Fruit fly (Drosophila melanogaster) whole organism, embryonic: ENCODE data around the gene mRpL28.

Experiments used
- ATbp ChIP-seq: fragments of 200-800 bp; sonication (Bioruptor generic); optimal IDR thresholded peaks from 2 replicates; lab custom pipeline; 2017; ENCODE audit warnings: missing biosample characterization, mild to moderate bottlenecking, missing genetic modification characterization, missing genetic modification reagents
- Aef1 ChIP-seq: fragments of 200-800 bp; sonication (Bioruptor generic); IDR thresholded peaks from 3 replicates; pipeline ENCODE4 v1.3.6; 2022; ENCODE audit warnings: missing biosample characterization, missing genetic modification characterization
- Bgb ChIP-seq: fragments of 200-800 bp; sonication (Bioruptor generic); IDR thresholded peaks from 2 replicates; pipeline ENCODE4 v1.3.6; 2022; ENCODE audit warnings: missing biosample characterization, missing genetic modification characterization; ENCODE audit not compliant: partially characterized antibody
- CG1024 ChIP-seq: fragments of 200-800 bp; sonication (Bioruptor generic); IDR thresholded peaks from 2 replicates; pipeline ENCODE4 v1.3.6; 2022; ENCODE audit warnings: missing biosample characterization, missing genetic modification characterization
- CG10654 ChIP-seq: fragments of 200-800 bp; sonication (Bioruptor generic); optimal IDR thresholded peaks from 2 replicates; lab custom pipeline; 2016; ENCODE audit warnings: missing biosample characterization, missing genetic modification characterization
- CG11723 ChIP-seq: fragments of 200-800 bp; sonication (Bioruptor generic); optimal IDR thresholded peaks from 2 replicates; lab custom pipeline; 2017; ENCODE audit warnings: missing biosample characterization, mild to moderate bottlenecking, missing genetic modification characterization
- CG12155 ChIP-seq: fragments of 200-800 bp; sonication (Bioruptor generic); optimal IDR thresholded peaks from 3 replicates; lab custom pipeline; 2016; ENCODE audit warnings: missing biosample characterization, missing genetic modification characterization
- CG12391 ChIP-seq: fragments of 200-800 bp; sonication (Bioruptor generic); optimal IDR thresholded peaks from 3 replicates; lab custom pipeline; 2018; ENCODE audit warnings: missing biosample characterization, mild to moderate bottlenecking, missing genetic modification characterization, moderate library complexity
- CG14050 ChIP-seq: fragments of 200-800 bp; sonication (Bioruptor generic); IDR thresholded peaks from 3 replicates; pipeline ENCODE4 v1.3.6; 2022; ENCODE audit warnings: missing biosample characterization, missing genetic modification characterization
- CG14965 ChIP-seq: fragments of 200-800 bp; sonication (Bioruptor generic); optimal IDR thresholded peaks from 2 replicates; lab custom pipeline; 2016; ENCODE audit warnings: missing biosample characterization, missing genetic modification characterization, borderline replicate concordance
- CG15514 ChIP-seq: fragments of 200-800 bp; sonication (Bioruptor generic); optimal IDR thresholded peaks from 3 replicates; lab custom pipeline; 2017; ENCODE audit warnings: missing biosample characterization, missing genetic modification characterization, mild to moderate bottlenecking, moderate library complexity, missing genetic modification reagents
- CG1602 ChIP-seq: fragments of 200-800 bp; sonication (Bioruptor generic); optimal IDR thresholded peaks from 3 replicates; lab custom pipeline; 2016; ENCODE audit warnings: missing biosample characterization, missing genetic modification characterization
- CG17361 ChIP-seq: fragments of 200-800 bp; sonication (Bioruptor generic); IDR thresholded peaks from 3 replicates; pipeline ENCODE4 v1.3.6; 2022; ENCODE audit warnings: missing biosample characterization, missing genetic modification characterization
- CG1792 ChIP-seq: fragments of 200-800 bp; sonication (Bioruptor generic); optimal IDR thresholded peaks from 2 replicates; lab custom pipeline; 2016; ENCODE audit warnings: missing biosample characterization, missing genetic modification characterization
- CG2120 ChIP-seq: fragments of 200-800 bp; sonication (Bioruptor generic); optimal IDR thresholded peaks from 3 replicates; lab custom pipeline; 2016; ENCODE audit warnings: missing biosample characterization, missing genetic modification characterization
- CG2129 ChIP-seq: fragments of 200-800 bp; sonication (Bioruptor generic); IDR thresholded peaks from 2 replicates; pipeline ENCODE4 v1.3.6; 2022; ENCODE audit warnings: missing biosample characterization, missing genetic modification characterization; ENCODE audit not compliant: partially characterized antibody
- CG4820 ChIP-seq: fragments of 200-800 bp; sonication (Bioruptor generic); optimal IDR thresholded peaks from 3 replicates; lab custom pipeline; 2016; ENCODE audit warnings: missing biosample characterization, missing genetic modification characterization
- CG6683 ChIP-seq: fragments of 200-800 bp; sonication (Bioruptor generic); optimal IDR thresholded peaks from 2 replicates; lab custom pipeline; 2017; ENCODE audit warnings: missing biosample characterization, mild to moderate bottlenecking, missing genetic modification characterization, missing genetic modification reagents
- CG7357 ChIP-seq: fragments of 200-800 bp; sonication (Bioruptor generic); IDR thresholded peaks from 3 replicates; pipeline ENCODE4 v1.3.6; 2022; ENCODE audit warnings: missing biosample characterization, missing genetic modification characterization
- CG7786 ChIP-seq: fragments of 200-800 bp; sonication (Bioruptor generic); optimal IDR thresholded peaks from 2 replicates; lab custom pipeline; 2016; ENCODE audit warnings: missing biosample characterization, missing genetic modification characterization
- CG7839 ChIP-seq: fragments of 200-800 bp; sonication (Bioruptor generic); optimal IDR thresholded peaks from 3 replicates; lab custom pipeline; 2018; ENCODE audit warnings: missing biosample characterization, mild to moderate bottlenecking, missing genetic modification characterization, moderate library complexity
- CG9876 ChIP-seq: fragments of 200-800 bp; sonication (Bioruptor generic); optimal IDR thresholded peaks from 2 replicates; lab custom pipeline; 2016; ENCODE audit warnings: missing biosample characterization, missing genetic modification characterization
- CTCF ChIP-seq: fragments of 200-800 bp; sonication (Bioruptor generic); optimal IDR thresholded peaks from 2 replicates; lab custom pipeline; 2017; ENCODE audit warnings: missing biosample characterization, mild to moderate bottlenecking, missing genetic modification characterization, moderate library complexity
- Dip2 ChIP-seq: fragments of 200-800 bp; sonication (Bioruptor generic); IDR thresholded peaks from 2 replicates; pipeline ENCODE4 v1.3.6; 2022; ENCODE audit warnings: missing biosample characterization, missing genetic modification characterization
- Dref ChIP-seq: fragments of 200-800 bp; sonication (Bioruptor generic); IDR thresholded peaks from 2 replicates; pipeline ENCODE4 v1.3.6; 2022; ENCODE audit warnings: missing biosample characterization, missing genetic modification characterization
- Ets65A ChIP-seq: fragments of 200-800 bp; sonication (Bioruptor generic); peaks from one replicate; lab custom pipeline; 2016; ENCODE audit warnings: missing biosample characterization, missing genetic modification characterization
- HLH3B ChIP-seq: fragments of 200-800 bp; sonication (Bioruptor generic); IDR thresholded peaks from 2 replicates; pipeline ENCODE4 v1.3.6; 2022; ENCODE audit warnings: missing biosample characterization, missing genetic modification characterization
- MESR4 ChIP-seq: fragments of 200-800 bp; sonication (Bioruptor generic); optimal IDR thresholded peaks from 2 replicates; lab custom pipeline; 2018; ENCODE audit warnings: missing biosample characterization, mild to moderate bottlenecking, missing genetic modification characterization, moderate library complexity
- Meics ChIP-seq: fragments of 200-800 bp; sonication (Bioruptor generic); optimal IDR thresholded peaks from 2 replicates; lab custom pipeline; 2017; ENCODE audit warnings: missing biosample characterization, mild to moderate bottlenecking, missing genetic modification characterization
- NfI ChIP-seq: fragments of 200-800 bp; sonication (Bioruptor generic); optimal IDR thresholded peaks from 3 replicates; lab custom pipeline; 2018; ENCODE audit warnings: missing biosample characterization, mild to moderate bottlenecking, missing genetic modification characterization, moderate library complexity
- Oaz ChIP-seq: fragments of 200-800 bp; sonication (Bioruptor generic); IDR thresholded peaks from 2 replicates; pipeline ENCODE4 v1.3.6; 2022; ENCODE audit warnings: missing biosample characterization, missing genetic modification characterization
- Trl ChIP-seq, 3 experiments: fragments of >200 bp in 2 of 3; fragments of 200-800 bp in 1 of 3; sonication (Bioruptor generic) in 1 of 3; optimal IDR thresholded peaks; 2 replicates in 1 of 3; 3 replicates in 2 of 3; lab custom pipeline; 2016 to 2017; ENCODE audit warnings: missing biosample characterization in 1 of 3, missing genetic modification characterization in 1 of 3
- ara ChIP-seq: fragments of 200-800 bp; sonication (Bioruptor generic); IDR thresholded peaks from 2 replicates; pipeline ENCODE4 v1.3.6; 2022; ENCODE audit warnings: missing biosample characterization, missing genetic modification characterization
- br ChIP-seq: fragments of >200 bp; optimal IDR thresholded peaks from 2 replicates; lab custom pipeline; 2017
- croc ChIP-seq: fragments of 200-800 bp; sonication (Bioruptor generic); conservative IDR thresholded peaks from 3 replicates; pipeline ENCODE4 v1.3.6; 2022; ENCODE audit warnings: missing biosample characterization, missing genetic modification characterization
- dimm ChIP-seq: fragments of 200-800 bp; sonication (Bioruptor generic); IDR thresholded peaks from 2 replicates; pipeline ENCODE4 v1.3.6; 2022; ENCODE audit warnings: missing biosample characterization, missing genetic modification characterization
- dmrt99B ChIP-seq: fragments of 200-800 bp; sonication (Bioruptor generic); optimal IDR thresholded peaks from 2 replicates; lab custom pipeline; 2018; ENCODE audit warnings: missing biosample characterization, mild to moderate bottlenecking, missing genetic modification characterization, moderate library complexity
- fd102C ChIP-seq: fragments of 200-800 bp; sonication (Bioruptor generic); optimal IDR thresholded peaks from 2 replicates; lab custom pipeline; 2018; ENCODE audit warnings: missing biosample characterization, mild to moderate bottlenecking, missing genetic modification characterization, moderate library complexity
- gcm ChIP-seq: fragments of 200-800 bp; sonication (Bioruptor generic); optimal IDR thresholded peaks from 2 replicates; lab custom pipeline; 2019; ENCODE audit warnings: missing biosample characterization, mild to moderate bottlenecking, missing genetic modification characterization, moderate library complexity
- jing ChIP-seq: fragments of 200-800 bp; sonication (Bioruptor generic); optimal IDR thresholded peaks from 2 replicates; lab custom pipeline; 2018; ENCODE audit warnings: missing biosample characterization, mild to moderate bottlenecking, missing genetic modification characterization
- ken ChIP-seq: fragments of 200-800 bp; sonication (Bioruptor generic); IDR thresholded peaks from 3 replicates; pipeline ENCODE4 v1.3.6; 2022; ENCODE audit warnings: missing biosample characterization, missing genetic modification characterization
- lola ChIP-seq, 3 experiments: fragments of >200 bp in 2 of 3; fragments of 200-800 bp in 1 of 3; sonication (Bioruptor generic) in 1 of 3; optimal IDR thresholded peaks; 2 replicates each; lab custom pipeline; 2017 to 2019; ENCODE audit warnings: missing biosample characterization in 3 of 3, missing genetic modification characterization in 3 of 3, mild to moderate bottlenecking in 1 of 3, moderate library complexity in 1 of 3
- nerfin-2 ChIP-seq: fragments of 200-800 bp; sonication (Bioruptor generic); IDR thresholded peaks from 2 replicates; pipeline ENCODE4 v1.3.6; 2022; ENCODE audit warnings: missing biosample characterization, missing genetic modification characterization; ENCODE audit not compliant: partially characterized antibody
- onecut ChIP-seq: fragments of 200-800 bp; sonication (Bioruptor generic); IDR thresholded peaks from 2 replicates; pipeline ENCODE4 v1.3.6; 2022; ENCODE audit warnings: missing biosample characterization, missing genetic modification characterization
- org-1 ChIP-seq: fragments of 200-800 bp; sonication (Bioruptor generic); optimal IDR thresholded peaks from 2 replicates; lab custom pipeline; 2017; ENCODE audit warnings: missing biosample characterization, missing genetic modification characterization
- schlank ChIP-seq: fragments of 200-800 bp; sonication (Bioruptor generic); optimal IDR thresholded peaks from 2 replicates; lab custom pipeline; 2018; ENCODE audit warnings: missing biosample characterization, mild to moderate bottlenecking, missing genetic modification characterization
- slou ChIP-seq: fragments of 200-800 bp; sonication (Bioruptor generic); optimal IDR thresholded peaks from 3 replicates; lab custom pipeline; 2016; ENCODE audit warnings: missing biosample characterization, missing genetic modification characterization
- sr ChIP-seq: fragments of 200-800 bp; sonication (Bioruptor generic); IDR thresholded peaks from 3 replicates; pipeline ENCODE4 v1.3.6; 2022; ENCODE audit warnings: missing biosample characterization, missing genetic modification characterization
- z ChIP-seq: fragments of 200-800 bp; sonication (Bioruptor generic); IDR thresholded peaks from 3 replicates; pipeline ENCODE4 v1.3.6; 2022; ENCODE audit warnings: missing biosample characterization, missing genetic modification characterization
- zen ChIP-seq: fragments of 200-800 bp; sonication (Bioruptor generic); optimal IDR thresholded peaks from 3 replicates; lab custom pipeline; 2018; ENCODE audit warnings: missing biosample characterization, mild to moderate bottlenecking, missing genetic modification characterization, moderate library complexity
- zf30C ChIP-seq: fragments of 200-800 bp; sonication (Bioruptor generic); optimal IDR thresholded peaks from 3 replicates; lab custom pipeline; 2018; ENCODE audit warnings: missing biosample characterization, mild to moderate bottlenecking, missing genetic modification characterization

Gene mRpL28

dm6 chr2L:4945300-4945699, 28.5 kb upstream of the mRpL28 start, which contains the start of the genes mRpL24 and betaggt-I (continued):
- peak; percentile 86 for TF ChIP-seq org-1 (GFP tag; lab: Kevin White, UChicago)
- peak; percentile 96 for TF ChIP-seq CG1602 (GFP tag; lab: Kevin White, UChicago)
- TF ChIP-seq CG2129 (GFP tag; lab: Robert Waterston, UW) = no peak
- TF ChIP-seq lola (GFP tag; optimal IDR thresholded peaks at IDR 0.05; lab: Kevin White, UChicago) = peak in 1 of 3 experiments; percentile 96
- peak; percentile 90 for TF ChIP-seq CG6683 (GFP tag; lab: Kevin White, UChicago)
- TF ChIP-seq Oaz = peak; percentile 95
- TF ChIP-seq ara (GFP tag; lab: Robert Waterston, UW) = peak; percentile 97
- peak; percentile 94 for TF ChIP-seq CG12155 (GFP tag; lab: Kevin White, UChicago)
- peak; percentile 99 for TF ChIP-seq CG12391
- peak; percentile 86 for TF ChIP-seq CG7357 (GFP tag; lab: Robert Waterston, UW)
- TF ChIP-seq jing (GFP tag; lab: Kevin White, UChicago) = peak; percentile 75
- TF ChIP-seq CG10654 (GFP tag; lab: Kevin White, UChicago) = peak; percentile 92
- TF ChIP-seq nerfin-2 (GFP tag; lab: Robert Waterston, UW) = no peak
- peak; percentile 97 for TF ChIP-seq ken (GFP tag; lab: Robert Waterston, UW)
- TF ChIP-seq br = no peak
- TF ChIP-seq Dref (GFP tag; lab: Robert Waterston, UW) = peak; percentile 40
- peak; percentile 89 for TF ChIP-seq slou (GFP tag; lab: Kevin White, UChicago)
- peak; percentile 98 for TF ChIP-seq CG17361 (GFP tag; lab: Robert Waterston, UW)
- TF ChIP-seq CG1024 = peak; percentile 91
- TF ChIP-seq MESR4 (GFP tag; lab: Kevin White, UChicago) = peak; percentile 77
- TF ChIP-seq CG1792 = peak; percentile 62
- peak; percentile 71 for TF ChIP-seq CG9876 (GFP tag; lab: Kevin White, UChicago)
- TF ChIP-seq CG14050 (GFP tag; lab: Robert Waterston, UW) = peak; percentile 94
- peak; percentile 89 for TF ChIP-seq onecut (GFP tag; lab: Robert Waterston, UW)
- TF ChIP-seq Bgb (GFP tag; lab: Robert Waterston, UW) = no peak
- no peak for TF ChIP-seq CTCF (GFP tag; lab: Kevin White, UChicago)
- peak; percentile 92 for TF ChIP-seq dimm (GFP tag; lab: Robert Waterston, UW)
- TF ChIP-seq NfI (GFP tag; lab: Kevin White, UChicago) = peak; percentile 97
- peak; percentile 96 for TF ChIP-seq gcm (GFP tag; lab: Kevin White, UChicago)
- peak; percentile 96 for TF ChIP-seq Meics (GFP tag; lab: Kevin White, UChicago)
- TF ChIP-seq croc = peak; percentile 93
- peak; percentile 95 for TF ChIP-seq dmrt99B
- peak; percentile 12 for TF ChIP-seq zf30C (GFP tag; lab: Kevin White, UChicago)
- TF ChIP-seq Trl (optimal IDR thresholded peaks at IDR 0.05; lab: Kevin White, UChicago) = no peak
- TF ChIP-seq Trl (GFP tag; optimal IDR thresholded peaks at IDR 0.05; lab: Kevin White, UChicago) = peak; percentile 74
- peak; percentile 96 for TF ChIP-seq HLH3B (GFP tag; lab: Robert Waterston, UW)
- TF ChIP-seq z (GFP tag; lab: Robert Waterston, UW) = peak; percentile 65; the same call in 2 of the 3 replicates
- peak; percentile 51; the same call in 1 of the 2 replicates for TF ChIP-seq Dip2
- TF ChIP-seq fd102C (GFP tag; lab: Kevin White, UChicago) = peak; percentile 72
- TF ChIP-seq CG2120 (GFP tag; lab: Kevin White, UChicago) = peak; percentile 96
- peak; percentile 97 for TF ChIP-seq CG7839 (tag; lab: Kevin White, UChicago)
- TF ChIP-seq sr = peak; percentile 75
- peak; percentile 100 for TF ChIP-seq CG4820 (GFP tag; lab: Kevin White, UChicago)
- peak; percentile 86 for TF ChIP-seq schlank
- peak; percentile 92 for TF ChIP-seq CG15514 (GFP tag; lab: Kevin White, UChicago)
- TF ChIP-seq CG11723 (GFP tag; lab: Kevin White, UChicago) = no peak
- TF ChIP-seq CG7786 (GFP tag; lab: Kevin White, UChicago) = peak; percentile 72
- TF ChIP-seq zen (tag; lab: Kevin White, UChicago) = peak; percentile 95
- peak; percentile 94 for TF ChIP-seq Ets65A (GFP tag; lab: Kevin White, UChicago)
- TF ChIP-seq CG14965 (GFP tag; lab: Kevin White, UChicago) = no peak
- peak; percentile 94 for TF ChIP-seq Aef1 (GFP tag; lab: Robert Waterston, UW)
- TF ChIP-seq ATbp (GFP tag; lab: Kevin White, UChicago) = peak; percentile 89
